Fruit fly (Drosophila melanogaster) whole organism, adult: ENCODE results near the gene gammaTub37C.

Experiments used
- CG14711 ChIP-seq: fragments of 200-800 bp; sonication (Bioruptor generic); optimal IDR thresholded peaks from 2 replicates; lab custom pipeline; 2018; ENCODE audit warnings: missing biosample characterization, mild to moderate bottlenecking, missing genetic modification characterization, moderate library complexity
- CG1620 ChIP-seq: fragments of 200-800 bp; sonication (Bioruptor generic); optimal IDR thresholded peaks from 2 replicates; lab custom pipeline; 2016; ENCODE audit warnings: missing biosample characterization, missing genetic modification characterization
- CG5204 ChIP-seq: fragments of 200-800 bp; sonication (Bioruptor generic); optimal IDR thresholded peaks from 2 replicates; lab custom pipeline; 2016; ENCODE audit warnings: missing biosample characterization, missing genetic modification characterization
- CG7045 ChIP-seq: fragments of 200-800 bp; sonication (Bioruptor generic); optimal IDR thresholded peaks from 2 replicates; lab custom pipeline; 2017; ENCODE audit warnings: missing biosample characterization, mild to moderate bottlenecking, missing genetic modification characterization
- CG7101 ChIP-seq: fragments of 200-800 bp; sonication (Bioruptor generic); optimal IDR thresholded peaks from 2 replicates; lab custom pipeline; 2018; ENCODE audit warnings: missing biosample characterization, mild to moderate bottlenecking, missing genetic modification characterization, moderate library complexity
- Crg-1 ChIP-seq: fragments of 200-800 bp; sonication (Bioruptor generic); optimal IDR thresholded peaks from 2 replicates; lab custom pipeline; 2016; ENCODE audit warnings: missing biosample characterization, missing genetic modification characterization
- Hr96 ChIP-seq: fragments of 200-800 bp; sonication (Bioruptor generic); optimal IDR thresholded peaks from 2 replicates; lab custom pipeline; 2016; ENCODE audit warnings: missing biosample characterization, missing genetic modification characterization
- Mnt ChIP-seq: fragments of 200-800 bp; sonication (Bioruptor generic); optimal IDR thresholded peaks from 2 replicates; lab custom pipeline; 2016; ENCODE audit warnings: missing biosample characterization, mild to moderate bottlenecking, missing genetic modification characterization
- cnc ChIP-seq, 2 experiments: fragments of >200 bp; optimal IDR thresholded peaks; 2 replicates each; lab custom pipeline; 2017
- kay ChIP-seq: fragments of 200-800 bp; sonication (Bioruptor generic); peaks from one replicate; lab custom pipeline; 2016; ENCODE audit warnings: missing biosample characterization, missing genetic modification characterization, borderline replicate concordance
- ovo ChIP-seq: fragments of 200-800 bp; sonication (Bioruptor generic); optimal IDR thresholded peaks from 2 replicates; lab custom pipeline; 2016; ENCODE audit warnings: missing biosample characterization, missing genetic modification characterization
- pad ChIP-seq: fragments of 200-800 bp; sonication (Bioruptor generic); optimal IDR thresholded peaks from 3 replicates; lab custom pipeline; 2017; ENCODE audit warnings: missing biosample characterization, missing genetic modification characterization, mild to moderate bottlenecking, moderate library complexity, missing genetic modification reagents
- tj ChIP-seq: fragments of 200-800 bp; sonication (Bioruptor generic); optimal IDR thresholded peaks from 3 replicates; lab custom pipeline; 2017; ENCODE audit warnings: missing biosample characterization, mild to moderate bottlenecking, missing genetic modification characterization, moderate library complexity

DNA sequence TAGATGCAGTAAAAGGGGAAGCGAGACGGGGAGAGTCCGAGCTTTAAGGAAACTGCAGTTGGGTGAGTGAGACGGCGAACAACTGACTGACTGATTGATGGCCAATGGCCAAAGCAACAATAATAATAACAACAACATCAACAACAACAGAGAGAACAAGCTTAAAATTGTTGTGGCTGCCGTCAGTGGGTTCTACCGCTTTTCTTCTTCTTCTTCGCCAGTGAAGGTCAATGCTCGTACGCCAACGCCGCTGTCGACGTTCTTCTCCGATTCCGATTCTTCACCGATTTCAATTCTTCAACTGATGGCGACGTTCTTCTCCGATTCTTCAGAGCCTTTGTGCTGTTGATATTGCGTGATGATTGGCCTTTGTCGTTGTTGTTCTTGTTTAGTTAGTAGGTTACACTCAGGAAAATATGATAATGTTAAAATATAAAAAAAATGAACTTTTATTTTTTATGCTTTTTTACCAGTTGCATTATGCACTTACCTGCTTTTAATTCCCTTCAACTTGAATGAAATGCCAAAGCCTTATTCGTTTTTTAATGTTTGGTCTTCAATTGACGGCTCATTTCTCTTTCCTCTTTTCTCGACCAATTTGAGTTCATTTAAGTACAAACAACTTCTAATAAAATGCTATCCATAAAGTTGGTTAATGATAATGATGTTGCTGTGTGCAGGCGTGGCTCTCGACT, 43.2 kb downstream of the gammaTub37C start:
- TF ChIP-seq pad (GFP tag; lab: Kevin White, UChicago) (no peak), CG7045 (no peak), tj (no peak), CG14711 (no peak), cnc (optimal IDR thresholded peaks at IDR 0.05; lab: Kevin White, UChicago) (no peak), CG1620 (no peak), kay (GFP tag; lab: Kevin White, UChicago) (no peak), CG5204 (GFP tag; lab: Kevin White, UChicago) (no peak), Hr96 (GFP tag; lab: Kevin White, UChicago) (no peak), CG7101 (tag; lab: Kevin White, UChicago) (no peak), Crg-1 (GFP tag; lab: Kevin White, UChicago) (no peak), Mnt (no peak), ovo (GFP tag; lab: Kevin White, UChicago) (no peak)
